Fruit fly (Drosophila melanogaster) whole organism, prepupa: Measurements from ENCODE around the gene CG34238.

Source experiments
- Ets21C ChIP-seq: fragments of 200-800 bp; sonication (Bioruptor generic); optimal IDR thresholded peaks from 3 replicates; lab custom pipeline; 2016; ENCODE audit warnings: missing biosample characterization, missing genetic modification characterization
- Smox ChIP-seq: fragments of 200-800 bp; sonication (Bioruptor generic); optimal IDR thresholded peaks from 3 replicates; lab custom pipeline; 2016; ENCODE audit warnings: missing biosample characterization, missing genetic modification characterization
- topi ChIP-seq: fragments of 200-800 bp; sonication (Bioruptor generic); optimal IDR thresholded peaks from 3 replicates; lab custom pipeline; 2016; ENCODE audit warnings: missing biosample characterization, missing genetic modification characterization

- TF ChIP-seq Ets21C (GFP tag; lab: Kevin White, UChicago) (no peak), Smox (GFP tag; lab: Kevin White, UChicago) (no peak), topi (no peak)
Measured at dm6 chr3L:10652487-10652886, 26.2 kb downstream of the CG34238 start.
